Worm (Caenorhabditis elegans) whole organism, late embryonic: ENCODE measurements around the gene F53G2.3.

Source experiments
- dve-1 ChIP-seq: sonication (generic microtip); optimal IDR thresholded peaks from 2 replicates; lab custom pipeline; 2017; ENCODE audit warnings: antibody characterized with exemption, mild to moderate bottlenecking, missing genetic modification characterization, missing compliant biosample characterization
- fkh-10 ChIP-seq: fragments of 150-350 bp; optimal IDR thresholded peaks from 2 replicates; lab custom pipeline; 2014; ENCODE audit warnings: missing biosample characterization, missing genetic modification reagents, missing genetic modification characterization
- lin-11 ChIP-seq: fragments of 200-800 bp; sonication (Bioruptor generic); optimal IDR thresholded peaks from 2 replicates; lab custom pipeline; 2018; ENCODE audit warnings: mild to moderate bottlenecking, missing genetic modification characterization, missing compliant biosample characterization
- odd-2 ChIP-seq: sonication (generic microtip); optimal IDR thresholded peaks from 2 replicates; lab custom pipeline; 2017; ENCODE audit warnings: antibody characterized with exemption, mild to moderate bottlenecking, missing genetic modification characterization, missing compliant biosample characterization
- pha-2 ChIP-seq: sonication (generic microtip); optimal IDR thresholded peaks from 2 replicates; lab custom pipeline; 2017; ENCODE audit warnings: mild to moderate bottlenecking, missing genetic modification characterization, missing compliant biosample characterization
- pha-4 ChIP-seq: fragments of 150-350 bp; optimal IDR thresholded peaks from 2 replicates; lab custom pipeline; 2018; ENCODE audit warnings: missing biosample characterization, missing genetic modification reagents, missing genetic modification characterization
- pros-1 ChIP-seq: fragments of 150-350 bp; optimal IDR thresholded peaks from 2 replicates; lab custom pipeline; 2014; ENCODE audit warnings: missing biosample characterization, missing genetic modification reagents, missing genetic modification characterization
- unc-86 ChIP-seq: sonication (generic microtip); optimal IDR thresholded peaks from 2 replicates; lab custom pipeline; 2016; ENCODE audit warnings: missing genetic modification characterization, missing compliant biosample characterization

ce11 chrII:2526887-2527286 is 46.7 kb downstream of the F53G2.3 start:
- TF ChIP-seq pros-1 (tag; lab: Kevin White, UChicago), result no peak
- no peak for TF ChIP-seq pha-2 (tag; lab: Kevin White, UChicago)
- TF ChIP-seq unc-86 (tag; lab: Kevin White, UChicago), result no peak
- TF ChIP-seq odd-2 (tag; lab: Kevin White, UChicago), result no peak
- TF ChIP-seq dve-1 (tag; lab: Kevin White, UChicago), result peak; percentile 69
- TF ChIP-seq lin-11 (tag; lab: Kevin White, UChicago), result no peak
- no peak for TF ChIP-seq pha-4
- no peak for TF ChIP-seq fkh-10 (GFP tag; lab: Kevin White, UChicago)
